Fruit fly (Drosophila melanogaster): ENCODE data around the gene CG43145.

CG43145 gene

dm6 chr2L:3656667-3657066 is 45.0 kb upstream of the CG43145 start, which contains the start of gene for:
TSS of gene for (minus strand) at chr2L:3656953.
- TF ChIP-seq sd (tag; optimal IDR thresholded peaks at IDR 0.05) (peak; percentile 47), HLHmδ (GFP tag; optimal IDR thresholded peaks at IDR 0.05) (no peak), dmrt11E (tag; optimal IDR thresholded peaks at IDR 0.05) (no peak), Nf-YA (GFP tag; IDR thresholded peaks at IDR 0.05) (no peak), CG17186 (GFP tag; optimal IDR thresholded peaks at IDR 0.05) (no peak), jumu (GFP tag; optimal IDR thresholded peaks at IDR 0.05) (no peak), Abd-B (GFP tag; optimal IDR thresholded peaks at IDR 0.05) (no peak), CG13296 (GFP tag; optimal IDR thresholded peaks at IDR 0.05) (no peak), gfzf (GFP tag; optimal IDR thresholded peaks at IDR 0.05) (no peak), CG15601 (tag; optimal IDR thresholded peaks at IDR 0.05) (peak; percentile 16), vvl (GFP tag; IDR thresholded peaks at IDR 0.05) (peak; percentile 42; the same call in 1 of the 2 replicates), zen2 (GFP tag; IDR thresholded peaks at IDR 0.05; ENCODE audit: partially characterized antibody) (no peak), fd3F (GFP tag; optimal IDR thresholded peaks at IDR 0.05) (no peak), CG9215 (GFP tag; IDR thresholded peaks at IDR 0.05) (no peak), CG6765 (GFP tag; optimal IDR thresholded peaks at IDR 0.05) (no peak), p53 (GFP tag; optimal IDR thresholded peaks at IDR 0.05) (no peak), CG32772 (GFP tag; IDR thresholded peaks at IDR 0.05) (no peak), BtbVII (GFP tag; optimal IDR thresholded peaks at IDR 0.05) (no peak), stc (GFP tag; IDR thresholded peaks at IDR 0.05) (no peak), kah (GFP tag; optimal IDR thresholded peaks at IDR 0.05) (peak; percentile 56), CG4282 (GFP tag; optimal IDR thresholded peaks at IDR 0.05) (no peak), CG42726 (GFP tag; IDR thresholded peaks at IDR 0.05; ENCODE audit: partially characterized antibody) (peak; percentile 38; the same call in 1 of the 2 replicates), CG4360 (GFP tag; IDR thresholded peaks at IDR 0.05) (peak; percentile 13; the same call in 1 of the 2 replicates), h (optimal IDR thresholded peaks at IDR 0.05) (no peak), Adf1 (GFP tag; IDR thresholded peaks at IDR 0.05) (no peak), ERR (GFP tag; optimal IDR thresholded peaks at IDR 0.05) (no peak), caup (GFP tag; optimal IDR thresholded peaks at IDR 0.05; ENCODE audit: severe bottlenecking) (no peak), HLH3B (GFP tag; IDR thresholded peaks at IDR 0.05) (no peak), CG11398 (GFP tag; optimal IDR thresholded peaks at IDR 0.05) (no peak), lab (GFP tag; optimal IDR thresholded peaks at IDR 0.05) (peak; percentile 20), CG7839 (tag; optimal IDR thresholded peaks at IDR 0.05) (no peak), CG17359 (tag; optimal IDR thresholded peaks at IDR 0.05) (no peak), CG7963 (GFP tag; IDR thresholded peaks at IDR 0.05; ENCODE audit: partially characterized antibody) (no peak), Sox100B (GFP tag; optimal IDR thresholded peaks at IDR 0.05) (no peak), CG6689 (GFP tag; IDR thresholded peaks at IDR 0.05) (no peak), jigr1 (GFP tag; IDR thresholded peaks at IDR 0.05) (no peak), btn (GFP tag; optimal IDR thresholded peaks at IDR 0.05) (no peak), Med (GFP tag) (peak; percentile 50), fd96Cb (tag; optimal IDR thresholded peaks at IDR 0.05) (no peak), chinmo (GFP tag; IDR thresholded peaks at IDR 0.05; ENCODE audit: partially characterized antibody) (0 out of 4 replicates have a peak, but pooled peaks have one; percentile 34), HLH4C (GFP tag; IDR thresholded peaks at IDR 0.05; ENCODE audit: partially characterized antibody) (no peak), CG14014 (GFP tag; IDR thresholded peaks at IDR 0.05) (no peak), CG7928 (GFP tag; optimal IDR thresholded peaks at IDR 0.05) (no peak), CG4424 (GFP tag; optimal IDR thresholded peaks at IDR 0.05) (no peak), CG11504 (tag; optimal IDR thresholded peaks at IDR 0.05) (no peak), CG17361 (GFP tag; IDR thresholded peaks at IDR 0.05) (no peak), CG10654 (GFP tag; optimal IDR thresholded peaks at IDR 0.05) (no peak), row (GFP tag; IDR thresholded peaks at IDR 0.05) (peak; percentile 6; the same call in 1 of the 3 replicates), CG14965 (GFP tag; optimal IDR thresholded peaks at IDR 0.05; ENCODE audit: borderline replicate concordance) (no peak), CG6813 (GFP tag; optimal IDR thresholded peaks at IDR 0.05) (no peak), CG33213 (GFP tag; optimal IDR thresholded peaks at IDR 0.05) (no peak)
